Fruit fly (Drosophila melanogaster): ENCODE measurements around the gene Sh.

Gene Sh

DNA sequence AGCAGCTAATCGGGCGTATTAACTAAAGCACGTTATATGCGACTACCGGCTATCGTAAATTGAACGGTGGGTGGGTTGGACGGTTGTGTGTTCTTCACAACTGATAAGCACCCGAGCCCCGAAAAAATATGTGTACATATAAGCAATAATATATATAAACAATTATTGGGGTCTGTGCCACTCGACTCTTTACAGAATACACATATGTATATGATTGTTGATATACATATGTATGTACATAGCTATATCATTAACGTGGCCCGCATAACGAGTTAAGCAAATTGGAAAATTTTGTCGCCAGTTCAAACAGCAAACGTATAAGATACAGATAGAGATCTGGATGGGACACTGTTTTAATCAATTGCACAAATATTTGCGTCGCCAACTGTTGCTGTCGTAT lies 19.6 kb upstream of the Sh start (continued):
- peak; percentile 37 for TF ChIP-seq CG3281 (GFP tag; optimal IDR thresholded peaks at IDR 0.05)
- no peak for TF ChIP-seq CG18011 (GFP tag; optimal IDR thresholded peaks at IDR 0.05)
- TF ChIP-seq Adf1 (GFP tag; IDR thresholded peaks at IDR 0.05), result no peak
- no peak for TF ChIP-seq Aef1 (GFP tag; IDR thresholded peaks at IDR 0.05)
- TF ChIP-seq Oaz (GFP tag; IDR thresholded peaks at IDR 0.05), result no peak

DNA sequence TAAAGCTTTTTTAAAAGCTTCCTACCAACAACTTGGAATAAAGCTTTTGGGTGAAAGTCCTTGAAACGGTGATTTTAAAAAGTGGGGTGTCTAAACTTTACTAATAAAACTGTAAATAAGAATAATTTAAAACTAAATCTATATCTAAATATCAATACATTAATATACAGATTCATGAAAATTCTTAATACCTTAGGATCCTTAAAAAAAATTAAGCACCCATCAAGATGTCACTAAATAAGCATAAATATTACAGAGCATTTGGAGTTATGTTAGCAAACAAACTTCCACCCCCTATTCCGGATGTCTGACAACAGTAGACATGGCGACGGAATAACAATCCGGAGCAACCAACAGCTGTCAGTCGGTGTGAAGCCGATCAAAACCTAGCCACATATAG lies 1.1 kb upstream of the Sh start, which contains the start of gene Dhc16F:
Gene Dhc16F (plus strand): TSS at position 301 of the 400 bp plus-strand sequence.
- TF ChIP-seq Fer1 (GFP tag; optimal IDR thresholded peaks at IDR 0.05) (no peak), sug (tag; optimal IDR thresholded peaks at IDR 0.05) (no peak), CG6272 (GFP tag; IDR thresholded peaks at IDR 0.05) (no peak), MTF-1 (GFP tag; optimal IDR thresholded peaks at IDR 0.05; ENCODE audit: borderline replicate concordance) (no peak), PHDP (tag; optimal IDR thresholded peaks at IDR 0.05) (no peak), CG32767 (GFP tag; IDR thresholded peaks at IDR 0.05) (no peak), tgo (GFP tag; IDR thresholded peaks at IDR 0.05) (no peak), B-H1 (GFP tag; IDR thresholded peaks at IDR 0.05) (no peak), wor (GFP tag; IDR thresholded peaks at IDR 0.05) (no peak), CG10959 (GFP tag; IDR thresholded peaks at IDR 0.05) (no peak), dmrt11E (tag; optimal IDR thresholded peaks at IDR 0.05) (no peak), Fer3 (tag; optimal IDR thresholded peaks at IDR 0.05) (no peak), H15 (GFP tag; IDR thresholded peaks at IDR 0.05) (no peak), Rx (GFP tag; IDR thresholded peaks at IDR 0.05) (no peak), CG12236 (GFP tag; optimal IDR thresholded peaks at IDR 0.05) (no peak), CG10274 (GFP tag; optimal IDR thresholded peaks at IDR 0.05) (no peak), Six4 (GFP tag; optimal IDR thresholded peaks at IDR 0.05) (no peak), Doc3 (GFP tag; IDR thresholded peaks at IDR 0.05; ENCODE audit: partially characterized antibody) (no peak)

DNA sequence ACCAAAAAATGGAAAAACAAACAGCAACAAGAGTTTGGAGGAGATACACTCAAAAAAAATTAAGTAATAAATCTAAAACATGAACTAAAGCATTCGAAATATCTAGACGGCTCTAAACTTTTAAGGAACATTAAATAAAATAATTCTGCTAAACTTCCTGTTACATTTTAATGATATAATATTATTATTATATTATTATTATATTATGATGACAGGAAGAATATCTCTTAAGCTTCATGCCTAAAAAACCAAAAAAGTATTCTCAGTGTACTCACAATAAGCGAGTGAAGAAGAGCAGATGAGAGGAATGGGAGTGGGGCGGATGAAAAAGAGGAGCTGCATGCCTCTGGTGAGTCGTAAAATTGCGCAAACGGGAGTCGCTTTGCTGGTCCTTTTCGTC lies 4.9 kb downstream of the Sh start:
- TF ChIP-seq cwo (GFP tag; optimal IDR thresholded peaks at IDR 0.05) (peak; percentile 15), CG16779 (GFP tag; IDR thresholded peaks at IDR 0.05) (no peak), Dip2 (GFP tag; IDR thresholded peaks at IDR 0.05) (no peak), Hr78 (GFP tag; optimal IDR thresholded peaks at IDR 0.05) (no peak), bowl (GFP tag; IDR thresholded peaks at IDR 0.05) (no peak), seq (GFP tag; IDR thresholded peaks at IDR 0.05) (no peak), salm (tag; optimal IDR thresholded peaks at IDR 0.05) (no peak), H15 (GFP tag; IDR thresholded peaks at IDR 0.05) (no peak), Rfx (GFP tag; IDR thresholded peaks at IDR 0.05) (no peak), CG1529 (GFP tag; optimal IDR thresholded peaks at IDR 0.05) (no peak), CG15514 (GFP tag; optimal IDR thresholded peaks at IDR 0.05) (peak; percentile 1), repo (GFP tag; optimal IDR thresholded peaks at IDR 0.05) (no peak), pzg (GFP tag; optimal IDR thresholded peaks at IDR 0.05) (no peak), CG6689 (GFP tag; IDR thresholded peaks at IDR 0.05) (0 out of 2 replicates have a peak, but pooled peaks have one; percentile 8), gem (tag; optimal IDR thresholded peaks at IDR 0.05) (peak; percentile 32), peb (GFP tag; IDR thresholded peaks at IDR 0.05) (no peak), luna (GFP tag; optimal IDR thresholded peaks at IDR 0.05) (no peak), nau (GFP tag; optimal IDR thresholded peaks at IDR 0.05) (no peak), wdn (GFP tag; IDR thresholded peaks at IDR 0.05) (no peak), CG31441 (GFP tag; IDR thresholded peaks at IDR 0.05) (0 out of 2 replicates have a peak, but pooled peaks have one; percentile 16), Mad (GFP tag; optimal IDR thresholded peaks at IDR 0.05) (no peak), z (GFP tag; IDR thresholded peaks at IDR 0.05) (no peak), slou (GFP tag; optimal IDR thresholded peaks at IDR 0.05) (no peak), zen2 (GFP tag; IDR thresholded peaks at IDR 0.05; ENCODE audit: partially characterized antibody) (no peak), Hr39 (optimal IDR thresholded peaks at IDR 0.05) (no peak), CG4617 (GFP tag; optimal IDR thresholded peaks at IDR 0.05; ENCODE audit: borderline replicate concordance) (no peak), vvl (GFP tag; IDR thresholded peaks at IDR 0.05) (no peak), CG18599 (GFP tag; optimal IDR thresholded peaks at IDR 0.05) (peak; percentile 66), h (optimal IDR thresholded peaks at IDR 0.05) (no peak)

All from whole organism, embryonic.